Worm (Caenorhabditis elegans): ENCODE data around the gene R05D8.11.

R05D8.11 gene

ce11 chrV:2750006-2750405 is 30.7 kb downstream of the R05D8.11 start, which contains the start of gene srx-24:
srx-24 (minus strand) TSS chrV:2750106.
- no peak for TF ChIP-seq nhr-43 (tag; optimal IDR thresholded peaks at IDR 0.05; ENCODE audit: poor library complexity, severe bottlenecking)
- no peak for TF ChIP-seq hmg-11 (tag; optimal IDR thresholded peaks at IDR 0.05)
- no peak for TF ChIP-seq ztf-4 (tag; optimal IDR thresholded peaks at IDR 0.05)
- no peak for TF ChIP-seq unc-62 (GFP tag; optimal IDR thresholded peaks at IDR 0.05)
- no peak for TF ChIP-seq fkh-10 (GFP tag; optimal IDR thresholded peaks at IDR 0.05)
- no peak for TF ChIP-seq ceh-82 (tag; optimal IDR thresholded peaks at IDR 0.05)
- TF ChIP-seq aly-2 (tag; optimal IDR thresholded peaks at IDR 0.05): no peak
- no peak for TF ChIP-seq ama-1 (optimal IDR thresholded peaks at IDR 0.05)
- TF ChIP-seq egl-27 (tag; optimal IDR thresholded peaks at IDR 0.05): no peak
- no peak for TF ChIP-seq unc-39 (tag; optimal IDR thresholded peaks at IDR 0.05)

- TF ChIP-seq fkh-2 (tag; optimal IDR thresholded peaks at IDR 0.05) (no peak), elt-3 (tag; optimal IDR thresholded peaks at IDR 0.05) (no peak), nhr-23 (tag; optimal IDR thresholded peaks at IDR 0.05) (no peak), skn-1 (tag; optimal IDR thresholded peaks at IDR 0.05) (no peak), lsy-12 (tag; optimal IDR thresholded peaks at IDR 0.05) (no peak), nfya-1 (tag; optimal IDR thresholded peaks at IDR 0.05; ENCODE audit: insufficient read depth) (no peak), ceh-16 (tag; optimal IDR thresholded peaks at IDR 0.05) (no peak), daf-12 (tag; optimal IDR thresholded peaks at IDR 0.05) (no peak), jun-1 (tag; optimal IDR thresholded peaks at IDR 0.05) (no peak), lin-39 (tag; optimal IDR thresholded peaks at IDR 0.05) (no peak), sea-2 (GFP tag; optimal IDR thresholded peaks at IDR 0.05) (no peak), nhr-237 (tag; optimal IDR thresholded peaks at IDR 0.05) (no peak), ztf-4 (tag; optimal IDR thresholded peaks at IDR 0.05) (no peak), nhr-77 (tag; optimal IDR thresholded peaks at IDR 0.05) (no peak), lin-15B (tag; optimal IDR thresholded peaks at IDR 0.05) (no peak), ceh-82 (tag; optimal IDR thresholded peaks at IDR 0.05) (no peak)
Measured at ce11 chrV:2746404-2746803, 34.3 kb downstream of the R05D8.11 start.

ce11 chrV:2742298-2742697 is 38.4 kb downstream of the R05D8.11 start, which contains the start of gene srg-62:
srg-62 (minus strand) TSS chrV:2742398.
- TF ChIP-seq ztf-4 (tag; optimal IDR thresholded peaks at IDR 0.05) (no peak), nhr-25 (tag; optimal IDR thresholded peaks at IDR 0.05) (no peak), lin-39 (tag; optimal IDR thresholded peaks at IDR 0.05) (no peak), mml-1 (tag; optimal IDR thresholded peaks at IDR 0.05) (no peak), elt-3 (tag; optimal IDR thresholded peaks at IDR 0.05) (no peak), pha-4 (tag; optimal IDR thresholded peaks at IDR 0.05) (no peak), eor-1 (tag; optimal IDR thresholded peaks at IDR 0.05) (no peak), zag-1 (tag; optimal IDR thresholded peaks at IDR 0.05) (no peak), fkh-2 (tag; optimal IDR thresholded peaks at IDR 0.05) (no peak), unc-39 (tag; optimal IDR thresholded peaks at IDR 0.05) (no peak), lsy-12 (tag; optimal IDR thresholded peaks at IDR 0.05) (no peak), aly-2 (tag; optimal IDR thresholded peaks at IDR 0.05) (no peak)

ce11 chrV:2740228-2740627 is 40.5 kb downstream of the R05D8.11 start, which contains the start of gene srg-61:
srg-61 (minus strand) TSS chrV:2740328.
- TF ChIP-seq nhr-25 (tag; optimal IDR thresholded peaks at IDR 0.05) (no peak), aly-2 (tag; optimal IDR thresholded peaks at IDR 0.05) (no peak), lsy-12 (tag; optimal IDR thresholded peaks at IDR 0.05) (no peak), ama-1 (optimal IDR thresholded peaks at IDR 0.05) (no peak), mml-1 (tag; optimal IDR thresholded peaks at IDR 0.05) (no peak), nhr-76 (tag; optimal IDR thresholded peaks at IDR 0.05) (no peak), elt-3 (tag; optimal IDR thresholded peaks at IDR 0.05) (no peak)

ce11 chrV:2739607-2740006 is 41.1 kb downstream of the R05D8.11 start:
- no peak for TF ChIP-seq ZK546.5 (tag; optimal IDR thresholded peaks at IDR 0.05)
- TF ChIP-seq fos-1 (tag; optimal IDR thresholded peaks at IDR 0.05): no peak
- no peak for TF ChIP-seq ztf-4 (tag; optimal IDR thresholded peaks at IDR 0.05)
- no peak for TF ChIP-seq lin-15B (tag; optimal IDR thresholded peaks at IDR 0.05)
- no peak for TF ChIP-seq nhr-67 (tag; optimal IDR thresholded peaks at IDR 0.05)
- TF ChIP-seq skn-1 (tag; optimal IDR thresholded peaks at IDR 0.05): no peak
- TF ChIP-seq nhr-76 (tag; optimal IDR thresholded peaks at IDR 0.05): no peak
- no peak for TF ChIP-seq aly-2 (tag; optimal IDR thresholded peaks at IDR 0.05)
- TF ChIP-seq nhr-28 (tag; optimal IDR thresholded peaks at IDR 0.05): no peak
- no peak for TF ChIP-seq zag-1 (tag; optimal IDR thresholded peaks at IDR 0.05)
